Worm (Caenorhabditis elegans) whole organism, midembryonic: Measurements from ENCODE around the gene tdpo-1.

Experiments used
- T22C8.4 ChIP-seq: fragments of 200-800 bp; sonication (Bioruptor generic); IDR thresholded peaks from 2 replicates; pipeline ENCODE4 v1.3.6; 2022; ENCODE audit warnings: missing genetic modification characterization, missing compliant biosample characterization
- cog-1 ChIP-seq: sonication (generic microtip); optimal IDR thresholded peaks from 2 replicates; lab custom pipeline; 2016; ENCODE audit warnings: missing genetic modification characterization, missing compliant biosample characterization
- flt-1 ChIP-seq: fragments of 200-800 bp; sonication (Bioruptor generic); IDR thresholded peaks from 2 replicates; pipeline ENCODE4 v1.3.6; 2022; ENCODE audit warnings: missing genetic modification characterization, missing compliant biosample characterization
- med-1 ChIP-seq: sonication (generic microtip); optimal IDR thresholded peaks from 2 replicates; lab custom pipeline; 2017; ENCODE audit warnings: missing genetic modification characterization, mild to moderate bottlenecking, missing compliant biosample characterization, antibody characterized with exemption, missing genetic modification reagents; ENCODE audit not compliant: insufficient read depth
- ztf-23 ChIP-seq: fragments of 200-800 bp; sonication (Bioruptor generic); IDR thresholded peaks from 2 replicates; pipeline ENCODE4 v1.3.6; 2022; ENCODE audit warnings: missing genetic modification reagents, missing genetic modification characterization, missing compliant biosample characterization
- ztf-29 ChIP-seq: fragments of 200-800 bp; sonication (Bioruptor generic); IDR thresholded peaks from 2 replicates; pipeline ENCODE4 v1.3.6; 2022; ENCODE audit warnings: missing genetic modification reagents, missing genetic modification characterization, missing compliant biosample characterization

ce11 chrIV:1965135-1965534 is 5.5 kb downstream of the tdpo-1 start, which contains the start of gene Y48A5A.1:
- TF ChIP-seq T22C8.4 (GFP tag; lab: Robert Waterston, UW) (peak; percentile 77), med-1 (GFP tag; lab: Kevin White, UChicago) (no peak), flt-1 (GFP tag; lab: Robert Waterston, UW) (no peak), ztf-23 (no peak), cog-1 (tag; lab: Kevin White, UChicago) (no peak), ztf-29 (GFP tag; lab: Robert Waterston, UW) (no peak)
